Worm (Caenorhabditis elegans) whole organism, young adult: ENCODE results near the gene C03B1.4.

ENCODE experiments used
- ama-1 ChIP-seq, 3 experiments: fragments of 150-350 bp in 1 of 3; sonication (generic microtip) in 2 of 3; optimal IDR thresholded peaks; 2 replicates each; lab custom pipeline; 2014 to 2018; ENCODE audit warnings: missing biosample characterization in 2 of 3, missing genetic modification characterization in 2 of 3, missing genetic modification reagents in 2 of 3
- hsf-1 ChIP-seq: fragments of 200-800 bp; sonication (Bioruptor generic); IDR thresholded peaks from 2 replicates; pipeline ENCODE4 v1.3.6; 2022; ENCODE audit warnings: missing genetic modification reagents, missing genetic modification characterization, missing compliant biosample characterization
- sptf-2 ChIP-seq: fragments of 200-800 bp; sonication (Bioruptor generic); optimal IDR thresholded peaks from 2 replicates; lab custom pipeline; 2018; ENCODE audit warnings: mild to moderate bottlenecking, missing genetic modification characterization, missing compliant biosample characterization

DNA sequence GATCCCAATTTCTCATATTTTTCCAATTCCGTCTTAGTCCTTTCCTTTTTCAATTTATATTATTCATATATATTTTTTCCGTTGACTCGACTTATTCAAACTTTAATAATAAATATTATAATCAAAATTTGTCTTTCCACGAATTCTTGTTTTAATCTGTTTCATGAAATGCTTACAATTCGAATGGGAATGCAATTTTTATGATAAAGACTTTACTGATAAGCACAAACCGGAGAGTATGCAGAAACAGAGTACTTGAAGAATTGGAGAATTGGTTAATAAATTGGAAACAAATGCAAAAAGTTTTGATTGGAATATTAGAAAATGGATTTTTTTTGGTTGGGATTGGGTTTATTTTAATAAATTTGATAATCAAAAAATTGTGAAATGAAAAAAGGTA, 44.0 kb downstream of the C03B1.4 start:
- TF ChIP-seq sptf-2 (GFP tag; lab: Kevin White, UChicago) (no peak), hsf-1 (no peak), ama-1 (optimal IDR thresholded peaks at IDR 0.05; lab: Kevin White, UChicago) (no peak), ama-1 (GFP tag; optimal IDR thresholded peaks at IDR 0.05; lab: Kevin White, UChicago) (no peak)
